Worm (Caenorhabditis elegans) whole organism, early embryonic: ENCODE results near the gene pacl-1.

ENCODE experiments used
- B0310.2 ChIP-seq: sonication (generic microtip); optimal IDR thresholded peaks from 2 replicates; lab custom pipeline; 2016; ENCODE audit warnings: mild to moderate bottlenecking, missing genetic modification characterization, missing compliant biosample characterization
- F13C5.2 ChIP-seq: sonication (generic microtip); optimal IDR thresholded peaks from 2 replicates; lab custom pipeline; 2017; ENCODE audit warnings: mild to moderate bottlenecking, missing genetic modification characterization, inconsistent platforms, missing compliant biosample characterization
- ama-1 ChIP-seq: fragments of 150-350 bp; optimal IDR thresholded peaks from 2 replicates; lab custom pipeline; 2014
- ceh-13 ChIP-seq: fragments of 200-800 bp; sonication (Bioruptor generic); optimal IDR thresholded peaks from 2 replicates; lab custom pipeline; 2018; ENCODE audit warnings: mild to moderate bottlenecking, missing genetic modification characterization, missing compliant biosample characterization
- ceh-36 ChIP-seq: sonication (generic microtip); optimal IDR thresholded peaks from 2 replicates; lab custom pipeline; 2016; ENCODE audit warnings: missing genetic modification characterization, inconsistent platforms, missing compliant biosample characterization
- ets-7 ChIP-seq: sonication (generic microtip); optimal IDR thresholded peaks from 2 replicates; lab custom pipeline; 2016; ENCODE audit warnings: missing genotype, missing genetic modification characterization, missing compliant biosample characterization
- flt-1 ChIP-seq: fragments of 200-800 bp; sonication (Bioruptor generic); IDR thresholded peaks from 2 replicates; pipeline ENCODE4 v1.3.6; 2022; ENCODE audit warnings: missing genetic modification characterization, missing compliant biosample characterization
- hmg-4 ChIP-seq: fragments of 200-800 bp; sonication (Bioruptor generic); optimal IDR thresholded peaks from 2 replicates; lab custom pipeline; 2018; ENCODE audit warnings: mild to moderate bottlenecking, missing genetic modification characterization, missing compliant biosample characterization
- scrt-1 ChIP-seq: fragments of 200-800 bp; sonication (Bioruptor generic); IDR thresholded peaks from 2 replicates; pipeline ENCODE4 v1.3.6; 2022; ENCODE audit warnings: missing genetic modification characterization, missing compliant biosample characterization
- sea-1 ChIP-seq: fragments of 200-800 bp; sonication (Bioruptor generic); conservative IDR thresholded peaks from 2 replicates; pipeline ENCODE4 v1.3.6; 2022; ENCODE audit warnings: missing genetic modification characterization, missing compliant biosample characterization
- tbx-11 ChIP-seq: fragments of 200-800 bp; sonication (Bioruptor generic); IDR thresholded peaks from 2 replicates; pipeline ENCODE4 v1.3.6; 2022; ENCODE audit warnings: missing genetic modification characterization, missing compliant biosample characterization

DNA sequence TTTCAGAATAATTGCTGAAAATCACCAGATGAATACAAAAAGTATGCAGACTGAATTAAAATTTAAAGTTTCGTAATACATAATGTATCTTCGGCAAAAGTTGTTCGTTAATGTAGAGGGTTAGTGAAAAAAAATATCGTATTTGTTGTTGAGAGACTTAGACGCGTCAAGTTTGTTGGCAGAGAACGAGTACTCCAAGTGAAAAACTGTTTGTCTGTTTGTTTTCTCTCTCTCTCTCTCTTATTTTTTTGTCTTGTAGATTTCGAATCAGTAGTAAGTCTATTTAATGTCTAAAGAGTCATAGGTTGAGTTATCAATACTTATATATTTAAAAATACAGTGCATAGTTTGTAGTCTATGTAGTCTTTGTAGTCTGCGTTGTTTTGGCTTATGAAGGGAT lies 5.7 kb downstream of the pacl-1 start, which contains the start of the genes fbxa-2 and T13F3.8:
- no peak for TF ChIP-seq ets-7 (tag; lab: Kevin White, UChicago)
- TF ChIP-seq F13C5.2 (tag; lab: Kevin White, UChicago) = no peak
- TF ChIP-seq sea-1 (GFP tag; lab: Robert Waterston, UW) = no peak
- no peak for TF ChIP-seq ama-1 (lab: Kevin White, UChicago)
- no peak for TF ChIP-seq ceh-36 (tag; lab: Kevin White, UChicago)
- no peak for TF ChIP-seq flt-1 (GFP tag; lab: Robert Waterston, UW)
- no peak for TF ChIP-seq ceh-13 (GFP tag; lab: Kevin White, UChicago)
- TF ChIP-seq tbx-11 (GFP tag; lab: Robert Waterston, UW) = no peak
- no peak for TF ChIP-seq B0310.2 (tag; lab: Kevin White, UChicago)
- no peak for TF ChIP-seq hmg-4 (GFP tag; lab: Kevin White, UChicago)
- no peak for TF ChIP-seq scrt-1 (GFP tag; lab: Robert Waterston, UW)
